Worm (Caenorhabditis elegans) whole organism, young adult: ENCODE data around the gene C25A8.5.

ENCODE experiments used
- B0336.3 ChIP-seq: fragments of 200-800 bp; sonication (Bioruptor generic); IDR thresholded peaks from 2 replicates; pipeline ENCODE4 v1.3.6; 2022; ENCODE audit warnings: missing genetic modification characterization, missing compliant biosample characterization
- C06A6.2 ChIP-seq: fragments of 200-800 bp; sonication (Bioruptor generic); conservative IDR thresholded peaks from 2 replicates; pipeline ENCODE4 v1.3.6; 2022; ENCODE audit warnings: missing genetic modification characterization, missing compliant biosample characterization
- D2030.7 ChIP-seq: fragments of 200-800 bp; sonication (Bioruptor generic); IDR thresholded peaks from 2 replicates; pipeline ENCODE4 v1.3.6; 2022; ENCODE audit warnings: missing genetic modification reagents, missing genetic modification characterization, missing compliant biosample characterization
- F22D6.2 ChIP-seq: sonication (generic microtip); optimal IDR thresholded peaks from 2 replicates; lab custom pipeline; 2016; ENCODE audit warnings: mild to moderate bottlenecking, missing genetic modification characterization, missing compliant biosample characterization
- F33H1.4 ChIP-seq: fragments of 200-800 bp; sonication (Bioruptor generic); IDR thresholded peaks from 2 replicates; pipeline ENCODE4 v1.3.6; 2022; ENCODE audit warnings: missing genetic modification reagents, missing genetic modification characterization, missing compliant biosample characterization
- F55B11.4 ChIP-seq: sonication (generic microtip); optimal IDR thresholded peaks from 2 replicates; lab custom pipeline; 2016; ENCODE audit warnings: missing compliant biosample characterization, missing genetic modification characterization, borderline replicate concordance; ENCODE audit not compliant: insufficient read depth
- F57A8.1 ChIP-seq: fragments of 200-800 bp; sonication (Bioruptor generic); optimal IDR thresholded peaks from 2 replicates; lab custom pipeline; 2018; ENCODE audit warnings: mild to moderate bottlenecking, missing genetic modification characterization, moderate library complexity, missing compliant biosample characterization
- K12H6.12 ChIP-seq: fragments of 200-800 bp; sonication (Bioruptor generic); optimal IDR thresholded peaks from 2 replicates; lab custom pipeline; 2018; ENCODE audit warnings: mild to moderate bottlenecking, missing genetic modification characterization, missing compliant biosample characterization
- Y53G8AR.9 ChIP-seq: fragments of 200-800 bp; sonication (Bioruptor generic); conservative IDR thresholded peaks from 2 replicates; pipeline ENCODE4 v1.3.6; 2022; ENCODE audit warnings: missing genetic modification reagents, missing genetic modification characterization, missing compliant biosample characterization
- Y56A3A.18 ChIP-seq: fragments of 200-800 bp; sonication (Bioruptor generic); IDR thresholded peaks from 2 replicates; pipeline ENCODE4 v1.3.6; 2022; ENCODE audit warnings: missing genetic modification reagents, missing genetic modification characterization, missing compliant biosample characterization
- Y95B8A.8 ChIP-seq: fragments of 200-800 bp; sonication (Bioruptor generic); IDR thresholded peaks from 2 replicates; pipeline ENCODE4 v1.3.6; 2022; ENCODE audit warnings: missing genetic modification reagents, missing genetic modification characterization, missing compliant biosample characterization
- attf-3 ChIP-seq: fragments of 200-800 bp; sonication (Bioruptor generic); conservative IDR thresholded peaks from 2 replicates; pipeline ENCODE4 v1.3.6; 2022; ENCODE audit warnings: missing genetic modification reagents, missing genetic modification characterization, missing compliant biosample characterization
- attf-5 ChIP-seq: fragments of 200-800 bp; sonication (Bioruptor generic); optimal IDR thresholded peaks from 2 replicates; lab custom pipeline; 2018; ENCODE audit warnings: mild to moderate bottlenecking, missing genetic modification characterization, missing compliant biosample characterization
- bed-2 ChIP-seq: fragments of 200-800 bp; sonication (Bioruptor generic); IDR thresholded peaks from 2 replicates; pipeline ENCODE4 v1.3.6; 2022; ENCODE audit warnings: missing genetic modification reagents, missing genetic modification characterization, missing compliant biosample characterization
- ceh-79 ChIP-seq: sonication (generic microtip); optimal IDR thresholded peaks from 2 replicates; lab custom pipeline; 2017; ENCODE audit warnings: mild to moderate bottlenecking, missing genetic modification characterization, missing compliant biosample characterization
- chd-7 ChIP-seq: sonication (generic microtip); optimal IDR thresholded peaks from 2 replicates; lab custom pipeline; 2016; ENCODE audit warnings: mild to moderate bottlenecking, missing genetic modification characterization, moderate library complexity, missing compliant biosample characterization
- dox-1 ChIP-seq: fragments of 200-800 bp; sonication (Bioruptor generic); IDR thresholded peaks from 2 replicates; pipeline ENCODE4 v1.3.6; 2022; ENCODE audit warnings: missing genetic modification reagents, missing genetic modification characterization, missing compliant biosample characterization
- dpff-1 ChIP-seq: sonication (generic microtip); optimal IDR thresholded peaks from 2 replicates; lab custom pipeline; 2017; ENCODE audit warnings: mild to moderate bottlenecking, missing genetic modification characterization, missing compliant biosample characterization
- egl-18 ChIP-seq: fragments of 200-800 bp; sonication (Bioruptor generic); IDR thresholded peaks from 2 replicates; pipeline ENCODE4 v1.3.6; 2022; ENCODE audit warnings: missing genetic modification reagents, missing genetic modification characterization, missing compliant biosample characterization
- ets-4 ChIP-seq: fragments of 200-800 bp; sonication (Bioruptor generic); optimal IDR thresholded peaks from 2 replicates; lab custom pipeline; 2018; ENCODE audit warnings: mild to moderate bottlenecking, missing genetic modification characterization, missing compliant biosample characterization
- gei-17 ChIP-seq: fragments of 200-800 bp; sonication (Bioruptor generic); optimal IDR thresholded peaks from 2 replicates; lab custom pipeline; 2018; ENCODE audit warnings: mild to moderate bottlenecking, missing genetic modification characterization, missing compliant biosample characterization
- him-1 ChIP-seq: sonication (generic microtip); optimal IDR thresholded peaks from 2 replicates; lab custom pipeline; 2016; ENCODE audit warnings: missing genotype, missing genetic modification reagents, missing genetic modification characterization, missing compliant biosample characterization
- hrde-1 ChIP-seq: sonication (generic microtip); optimal IDR thresholded peaks from 2 replicates; lab custom pipeline; 2016; ENCODE audit warnings: missing genetic modification characterization, mild to moderate bottlenecking, missing compliant biosample characterization, moderate library complexity, missing genotype, missing genetic modification reagents, borderline replicate concordance
- lag-1 ChIP-seq: fragments of 200-800 bp; sonication (Bioruptor generic); IDR thresholded peaks from 2 replicates; pipeline ENCODE4 v1.3.6; 2022; ENCODE audit warnings: missing genetic modification reagents, missing genetic modification characterization, missing compliant biosample characterization
- let-526 ChIP-seq: fragments of 200-800 bp; sonication (Bioruptor generic); IDR thresholded peaks from 2 replicates; pipeline ENCODE4 v1.3.6; 2022; ENCODE audit warnings: missing genetic modification reagents, missing genetic modification characterization, missing compliant biosample characterization
- let-607 ChIP-seq, 2 experiments: fragments of 200-800 bp in 1 of 2; sonication (Bioruptor generic) in 1 of 2; sonication (generic microtip) in 1 of 2; optimal IDR thresholded peaks; 2 replicates each; lab custom pipeline; 2016 to 2018; ENCODE audit warnings: mild to moderate bottlenecking in 2 of 2, missing compliant biosample characterization in 2 of 2, missing genetic modification characterization in 2 of 2, moderate library complexity in 2 of 2, missing genotype in 1 of 2
- lir-1 ChIP-seq: fragments of 200-800 bp; sonication (Bioruptor generic); conservative IDR thresholded peaks from 2 replicates; pipeline ENCODE4 v1.3.6; 2022; ENCODE audit warnings: missing genetic modification reagents, missing genetic modification characterization, missing compliant biosample characterization
- lsy-27 ChIP-seq: sonication (generic microtip); optimal IDR thresholded peaks from 2 replicates; lab custom pipeline; 2017; ENCODE audit warnings: missing genetic modification characterization, mild to moderate bottlenecking, missing compliant biosample characterization, antibody characterized with exemption, missing genotype, borderline replicate concordance; ENCODE audit not compliant: insufficient read depth
- madf-10 ChIP-seq: sonication (generic microtip); optimal IDR thresholded peaks from 2 replicates; lab custom pipeline; 2016; ENCODE audit warnings: mild to moderate bottlenecking, missing genetic modification characterization, missing compliant biosample characterization
- madf-8 ChIP-seq: fragments of 200-800 bp; sonication (Bioruptor generic); conservative IDR thresholded peaks from 2 replicates; pipeline ENCODE4 v1.3.6; 2022; ENCODE audit warnings: missing genetic modification reagents, missing genetic modification characterization, missing compliant biosample characterization
- mcd-1 ChIP-seq: fragments of 200-800 bp; sonication (Bioruptor generic); IDR thresholded peaks from 2 replicates; pipeline ENCODE4 v1.3.6; 2022; ENCODE audit warnings: missing genetic modification reagents, missing genetic modification characterization, missing compliant biosample characterization
- nfya-2 ChIP-seq: fragments of 200-800 bp; sonication (Bioruptor generic); IDR thresholded peaks from 2 replicates; pipeline ENCODE4 v1.3.6; 2022; ENCODE audit warnings: missing genetic modification reagents, missing genetic modification characterization, missing compliant biosample characterization
- nhr-120 ChIP-seq: fragments of 200-800 bp; sonication (Bioruptor generic); IDR thresholded peaks from 2 replicates; pipeline ENCODE4 v1.3.6; 2022; ENCODE audit warnings: missing genetic modification characterization, missing compliant biosample characterization
- nhr-179 ChIP-seq: sonication (generic microtip); optimal IDR thresholded peaks from 2 replicates; lab custom pipeline; 2016; ENCODE audit warnings: mild to moderate bottlenecking, missing genetic modification characterization, missing compliant biosample characterization
- nhr-90 ChIP-seq: sonication (generic microtip); optimal IDR thresholded peaks from 2 replicates; lab custom pipeline; 2016; ENCODE audit warnings: missing genotype, mild to moderate bottlenecking, missing genetic modification characterization, missing compliant biosample characterization
- pha-4 ChIP-seq: fragments of 150-350 bp; sonication (generic microtip); optimal IDR thresholded peaks from 2 replicates; lab custom pipeline; 2014; ENCODE audit warnings: missing biosample characterization, missing genetic modification reagents, missing genetic modification characterization
- repo-1 ChIP-seq: sonication (generic microtip); optimal IDR thresholded peaks from 2 replicates; lab custom pipeline; 2017; ENCODE audit warnings: mild to moderate bottlenecking, missing genetic modification characterization, missing compliant biosample characterization
- sea-2 ChIP-seq: fragments of 200-800 bp; sonication (Bioruptor generic); IDR thresholded peaks from 2 replicates; pipeline ENCODE4 v1.3.6; 2022; ENCODE audit warnings: missing genetic modification characterization, missing compliant biosample characterization
- snpc-1.3 ChIP-seq: sonication (generic microtip); optimal IDR thresholded peaks from 2 replicates; lab custom pipeline; 2017; ENCODE audit warnings: missing genetic modification characterization, mild to moderate bottlenecking, missing compliant biosample characterization, antibody characterized with exemption, moderate library complexity, missing genotype, missing genetic modification reagents; ENCODE audit not compliant: insufficient read depth
- snpc-4 ChIP-seq, 5 experiments: fragments of 150-350 bp in 1 of 5; sonication (generic microtip) in 4 of 5; optimal IDR thresholded peaks; 2 replicates each; lab custom pipeline; 2014 to 2018; ENCODE audit warnings: missing genetic modification characterization in 5 of 5, missing biosample characterization in 3 of 5, antibody characterized with exemption in 2 of 5, mild to moderate bottlenecking in 2 of 5, missing compliant biosample characterization in 2 of 5, missing genotype in 2 of 5, moderate library complexity in 2 of 5, missing genetic modification reagents in 1 of 5
- sptf-2 ChIP-seq: fragments of 200-800 bp; sonication (Bioruptor generic); optimal IDR thresholded peaks from 2 replicates; lab custom pipeline; 2018; ENCODE audit warnings: mild to moderate bottlenecking, missing genetic modification characterization, missing compliant biosample characterization
- tbp1 ChIP-seq: fragments of 200-800 bp; sonication (Bioruptor generic); optimal IDR thresholded peaks from 2 replicates; lab custom pipeline; 2018; ENCODE audit warnings: mild to moderate bottlenecking, missing genetic modification characterization, missing compliant biosample characterization
- tlf-1 ChIP-seq: fragments of 200-800 bp; sonication (Bioruptor generic); optimal IDR thresholded peaks from 2 replicates; lab custom pipeline; 2018; ENCODE audit warnings: mild to moderate bottlenecking, missing genetic modification characterization, missing compliant biosample characterization
- ztf-22 ChIP-seq: fragments of 200-800 bp; sonication (Bioruptor generic); optimal IDR thresholded peaks from 2 replicates; lab custom pipeline; 2018; ENCODE audit warnings: mild to moderate bottlenecking, missing genetic modification characterization, moderate library complexity, missing compliant biosample characterization
- ztf-26 ChIP-seq: sonication (generic microtip); optimal IDR thresholded peaks from 2 replicates; lab custom pipeline; 2017; ENCODE audit warnings: missing genetic modification characterization, missing compliant biosample characterization
- ztf-3 ChIP-seq: fragments of 200-800 bp; sonication (Bioruptor generic); optimal IDR thresholded peaks from 2 replicates; lab custom pipeline; 2018; ENCODE audit warnings: mild to moderate bottlenecking, missing genetic modification characterization, missing compliant biosample characterization

The C25A8.5 gene

ce11 chrIV:6974162-6974938 is 25.0 kb upstream of the C25A8.5 start:
- no peak for TF ChIP-seq ztf-26 (tag; lab: Kevin White, UChicago)
- TF ChIP-seq attf-3 (GFP tag; lab: Robert Waterston, UW): no peak
- no peak for TF ChIP-seq lag-1 (GFP tag; lab: Robert Waterston, UW)
- peak; percentile 64 for TF ChIP-seq hrde-1 (tag; lab: Kevin White, UChicago)
- no peak for TF ChIP-seq F55B11.4
- TF ChIP-seq lsy-27 (tag; lab: Kevin White, UChicago): no peak
- no peak for TF ChIP-seq gei-17 (GFP tag; lab: Kevin White, UChicago)
- TF ChIP-seq sea-2 (GFP tag; lab: Robert Waterston, UW): no peak
- peak; percentile 80 for TF ChIP-seq Y53G8AR.9 (GFP tag; lab: Robert Waterston, UW)
- no peak for TF ChIP-seq ceh-79 (tag; lab: Kevin White, UChicago)
- TF ChIP-seq lir-1 (GFP tag; lab: Robert Waterston, UW): no peak
- TF ChIP-seq K12H6.12 (tag; lab: Kevin White, UChicago): no peak
- TF ChIP-seq tbp1 (GFP tag; lab: Kevin White, UChicago): no peak
- TF ChIP-seq ztf-3 (GFP tag; lab: Kevin White, UChicago): no peak
- TF ChIP-seq nfya-2 (GFP tag; lab: Robert Waterston, UW): no peak
- no peak for TF ChIP-seq tlf-1
- TF ChIP-seq ztf-22 (GFP tag; lab: Kevin White, UChicago): no peak
- TF ChIP-seq F57A8.1 (GFP tag; lab: Kevin White, UChicago): no peak
- peak; percentile 51 for TF ChIP-seq B0336.3 (GFP tag; lab: Robert Waterston, UW)
- TF ChIP-seq F33H1.4 (GFP tag; lab: Robert Waterston, UW): peak; percentile 44
- no peak for TF ChIP-seq attf-5 (GFP tag; lab: Kevin White, UChicago)
- TF ChIP-seq Y56A3A.18: peak; percentile 86; the same call in 1 of the 2 replicates
- no peak for TF ChIP-seq let-526 (GFP tag; lab: Robert Waterston, UW)
- TF ChIP-seq chd-7: no peak
- TF ChIP-seq madf-10 (tag; lab: Kevin White, UChicago): no peak
- TF ChIP-seq madf-8: no peak
- no peak for TF ChIP-seq nhr-90 (tag; lab: Kevin White, UChicago)
- no peak for TF ChIP-seq let-607 (tag; optimal IDR thresholded peaks at IDR 0.05; lab: Kevin White, UChicago)
- TF ChIP-seq egl-18 (GFP tag; lab: Robert Waterston, UW): peak; percentile 78; the same call in 1 of the 2 replicates
- no peak for TF ChIP-seq dpff-1 (tag; lab: Kevin White, UChicago)
- no peak for TF ChIP-seq bed-2 (GFP tag; lab: Robert Waterston, UW)
- TF ChIP-seq snpc-4 (GFP tag; optimal IDR thresholded peaks at IDR 0.05; lab: Kevin White, UChicago): peak; percentile 46
- peak in 2 of 4 experiments; percentile 75 to 76 for TF ChIP-seq snpc-4 (tag; optimal IDR thresholded peaks at IDR 0.05; lab: Kevin White, UChicago)
- no peak for TF ChIP-seq ets-4
- no peak for TF ChIP-seq nhr-179 (tag; lab: Kevin White, UChicago)
- TF ChIP-seq mcd-1 (GFP tag; lab: Robert Waterston, UW): no peak
- TF ChIP-seq F22D6.2 (tag; lab: Kevin White, UChicago): no peak
- TF ChIP-seq pha-4 (tag; lab: Kevin White, UChicago): no peak
- 0 out of 2 replicates have a peak, but pooled peaks have one; percentile 5 for TF ChIP-seq nhr-120 (GFP tag; lab: Robert Waterston, UW)
- no peak; the same call in 1 of the 2 replicates for TF ChIP-seq dox-1 (GFP tag; lab: Robert Waterston, UW)
- no peak for TF ChIP-seq C06A6.2 (GFP tag; lab: Robert Waterston, UW)
- no peak for TF ChIP-seq D2030.7
- no peak for TF ChIP-seq repo-1 (tag; lab: Kevin White, UChicago)
- TF ChIP-seq sptf-2 (GFP tag; lab: Kevin White, UChicago): no peak
- 0 out of 2 replicates have a peak, but pooled peaks have one; percentile 35 for TF ChIP-seq Y95B8A.8
- peak; percentile 38 for TF ChIP-seq him-1 (tag; lab: Kevin White, UChicago)
- TF ChIP-seq snpc-1.3: peak; percentile 53
